Worm (Caenorhabditis elegans) whole organism, midembryonic: ENCODE data around the gene cest-33.

Source experiments
- T22C8.4 ChIP-seq: fragments of 200-800 bp; sonication (Bioruptor generic); IDR thresholded peaks from 2 replicates; pipeline ENCODE4 v1.3.6; 2022; ENCODE audit warnings: missing genetic modification characterization, missing compliant biosample characterization
- cog-1 ChIP-seq: sonication (generic microtip); optimal IDR thresholded peaks from 2 replicates; lab custom pipeline; 2016; ENCODE audit warnings: missing genetic modification characterization, missing compliant biosample characterization
- flt-1 ChIP-seq: fragments of 200-800 bp; sonication (Bioruptor generic); IDR thresholded peaks from 2 replicates; pipeline ENCODE4 v1.3.6; 2022; ENCODE audit warnings: missing genetic modification characterization, missing compliant biosample characterization
- klf-2 ChIP-seq: fragments of 200-800 bp; sonication (Bioruptor generic); conservative IDR thresholded peaks from 2 replicates; pipeline ENCODE4 v1.3.6; 2022; ENCODE audit warnings: missing genetic modification reagents, missing genetic modification characterization, missing compliant biosample characterization
- med-1 ChIP-seq: sonication (generic microtip); optimal IDR thresholded peaks from 2 replicates; lab custom pipeline; 2017; ENCODE audit warnings: missing genetic modification characterization, mild to moderate bottlenecking, missing compliant biosample characterization, antibody characterized with exemption, missing genetic modification reagents; ENCODE audit not compliant: insufficient read depth
- ref-1 ChIP-seq: fragments of 200-800 bp; sonication (Bioruptor generic); conservative IDR thresholded peaks from 2 replicates; pipeline ENCODE4 v1.3.6; 2022; ENCODE audit warnings: missing genetic modification reagents, missing genetic modification characterization, missing compliant biosample characterization
- tab-1 ChIP-seq: fragments of 200-800 bp; sonication (Bioruptor generic); IDR thresholded peaks from 2 replicates; pipeline ENCODE4 v1.3.6; 2022; ENCODE audit warnings: missing genetic modification characterization, missing compliant biosample characterization
- ztf-23 ChIP-seq: fragments of 200-800 bp; sonication (Bioruptor generic); IDR thresholded peaks from 2 replicates; pipeline ENCODE4 v1.3.6; 2022; ENCODE audit warnings: missing genetic modification reagents, missing genetic modification characterization, missing compliant biosample characterization
- ztf-29 ChIP-seq: fragments of 200-800 bp; sonication (Bioruptor generic); IDR thresholded peaks from 2 replicates; pipeline ENCODE4 v1.3.6; 2022; ENCODE audit warnings: missing genetic modification reagents, missing genetic modification characterization, missing compliant biosample characterization

Gene cest-33

ce11 chrV:6317928-6318327, 47.5 kb downstream of the cest-33 start:
- no peak for TF ChIP-seq klf-2
- TF ChIP-seq ztf-23 = no peak
- no peak for TF ChIP-seq tab-1 (GFP tag; lab: Robert Waterston, UW)
- no peak for TF ChIP-seq flt-1
- TF ChIP-seq ztf-29 = no peak
- TF ChIP-seq ref-1 = no peak
- no peak for TF ChIP-seq T22C8.4 (GFP tag; lab: Robert Waterston, UW)
- no peak for TF ChIP-seq cog-1 (tag; lab: Kevin White, UChicago)
- TF ChIP-seq med-1 = no peak

DNA sequence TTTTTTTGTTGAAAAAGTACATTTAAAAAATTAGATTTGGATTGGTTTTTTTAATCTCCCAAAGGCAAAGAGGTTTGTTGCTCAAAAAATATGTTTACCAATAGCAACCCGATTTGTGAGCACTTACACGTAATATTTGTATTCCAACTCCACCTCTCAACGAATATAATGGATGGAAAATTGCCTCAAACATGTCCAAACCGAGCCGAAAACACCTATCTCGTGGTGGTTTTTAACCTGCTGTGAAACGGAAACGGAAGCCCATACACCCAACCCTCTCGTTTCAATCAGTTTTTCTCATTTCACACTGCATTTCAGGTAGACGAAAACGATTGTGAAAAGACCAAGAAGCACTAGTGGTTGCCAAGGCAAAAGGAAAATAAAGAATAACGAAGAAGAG, 48.8 kb downstream of the cest-33 start, which contains the start of gene cest-24:
TSS of gene cest-24 (plus strand) at position 301 of the 400 bp plus-strand sequence.
- TF ChIP-seq T22C8.4 (GFP tag; lab: Robert Waterston, UW) (no peak), cog-1 (tag; lab: Kevin White, UChicago) (no peak), ztf-29 (no peak), med-1 (no peak), tab-1 (GFP tag; lab: Robert Waterston, UW) (no peak), klf-2 (no peak), flt-1 (no peak), ref-1 (no peak), ztf-23 (no peak)
